Worm (Caenorhabditis elegans) whole organism, early embryonic: ENCODE data around the gene T25G12.6.

Source experiments
- B0310.2 ChIP-seq: sonication (generic microtip); optimal IDR thresholded peaks from 2 replicates; lab custom pipeline; 2016; ENCODE audit warnings: mild to moderate bottlenecking, missing genetic modification characterization, missing compliant biosample characterization
- ama-1 ChIP-seq: fragments of 150-350 bp; optimal IDR thresholded peaks from 2 replicates; lab custom pipeline; 2014
- ceh-13 ChIP-seq: fragments of 200-800 bp; sonication (Bioruptor generic); optimal IDR thresholded peaks from 2 replicates; lab custom pipeline; 2018; ENCODE audit warnings: mild to moderate bottlenecking, missing genetic modification characterization, missing compliant biosample characterization
- ceh-36 ChIP-seq: sonication (generic microtip); optimal IDR thresholded peaks from 2 replicates; lab custom pipeline; 2016; ENCODE audit warnings: missing genetic modification characterization, inconsistent platforms, missing compliant biosample characterization
- flt-1 ChIP-seq: fragments of 200-800 bp; sonication (Bioruptor generic); IDR thresholded peaks from 2 replicates; pipeline ENCODE4 v1.3.6; 2022; ENCODE audit warnings: missing genetic modification characterization, missing compliant biosample characterization
- hmbx-1 ChIP-seq: sonication (generic microtip); optimal IDR thresholded peaks from 2 replicates; lab custom pipeline; 2016; ENCODE audit warnings: mild to moderate bottlenecking, missing genetic modification characterization, missing compliant biosample characterization
- hmg-4 ChIP-seq: fragments of 200-800 bp; sonication (Bioruptor generic); optimal IDR thresholded peaks from 2 replicates; lab custom pipeline; 2018; ENCODE audit warnings: mild to moderate bottlenecking, missing genetic modification characterization, missing compliant biosample characterization
- hnd-1 ChIP-seq: sonication (generic microtip); optimal IDR thresholded peaks from 2 replicates; lab custom pipeline; 2016; ENCODE audit warnings: missing genetic modification characterization, missing compliant biosample characterization
- scrt-1 ChIP-seq: fragments of 200-800 bp; sonication (Bioruptor generic); IDR thresholded peaks from 2 replicates; pipeline ENCODE4 v1.3.6; 2022; ENCODE audit warnings: missing genetic modification characterization, missing compliant biosample characterization
- sea-1 ChIP-seq: fragments of 200-800 bp; sonication (Bioruptor generic); conservative IDR thresholded peaks from 2 replicates; pipeline ENCODE4 v1.3.6; 2022; ENCODE audit warnings: missing genetic modification characterization, missing compliant biosample characterization
- tra-4 ChIP-seq: sonication (generic microtip); optimal IDR thresholded peaks from 2 replicates; lab custom pipeline; 2017; ENCODE audit warnings: missing genetic modification characterization, missing compliant biosample characterization

ce11 chrX:17214803-17215202, 15.2 kb downstream of the T25G12.6 start, which contains the start of gene acdh-10:
- TF ChIP-seq hnd-1 (tag; lab: Kevin White, UChicago) (no peak), ceh-13 (no peak), tra-4 (no peak), ama-1 (no peak), flt-1 (GFP tag; lab: Robert Waterston, UW) (no peak), sea-1 (no peak), scrt-1 (GFP tag; lab: Robert Waterston, UW) (no peak), ceh-36 (tag; lab: Kevin White, UChicago) (no peak), hmg-4 (no peak), B0310.2 (tag; lab: Kevin White, UChicago) (no peak), hmbx-1 (tag; lab: Kevin White, UChicago) (no peak)
